Fruit fly (Drosophila melanogaster): ENCODE measurements around the gene elB.

DNA sequence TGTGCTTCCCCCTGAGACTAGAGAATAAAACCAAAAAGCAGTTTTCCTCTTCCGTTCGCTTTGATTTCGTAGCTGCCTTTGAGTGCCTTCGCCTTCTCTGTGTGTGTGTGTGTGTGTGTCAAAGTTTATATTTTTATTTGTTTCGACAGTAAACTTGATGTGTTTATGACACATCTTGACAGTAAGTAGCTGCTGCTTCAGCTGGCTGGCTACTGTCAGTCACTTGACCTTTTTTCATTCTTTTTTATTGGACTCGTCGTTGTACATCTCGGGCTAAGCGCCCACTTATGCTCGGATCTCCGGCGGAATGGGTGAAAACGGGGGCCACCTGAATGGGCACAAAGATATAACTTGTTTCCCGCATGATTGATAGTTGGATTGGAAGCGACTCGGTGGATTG lies 47.5 kb upstream of the elB start:
- TF ChIP-seq CTCF (optimal IDR thresholded peaks at IDR 0.05) (no peak), CG8478 (optimal IDR thresholded peaks at IDR 0.05) (no peak)

Measured in S2 (cell line).